Worm (Caenorhabditis elegans) whole organism, L3 larva: ENCODE data around the gene F30B5.11.

Experiments used
- ama-1 ChIP-seq: fragments of 150-350 bp; optimal IDR thresholded peaks from 2 replicates; lab custom pipeline; 2018
- egl-5 ChIP-seq: fragments of 150-350 bp; optimal IDR thresholded peaks from 2 replicates; lab custom pipeline; 2017; ENCODE audit warnings: missing biosample characterization, missing genetic modification reagents, missing genetic modification characterization, inconsistent platforms
- mdl-1 ChIP-seq: fragments of 150-350 bp; optimal IDR thresholded peaks from 2 replicates; lab custom pipeline; 2014; ENCODE audit warnings: missing biosample characterization, missing genetic modification characterization
- nhr-11 ChIP-seq: fragments of 150-350 bp; optimal IDR thresholded peaks from 2 replicates; lab custom pipeline; 2014; ENCODE audit warnings: missing biosample characterization, missing genetic modification characterization
- nhr-28 ChIP-seq: fragments of 150-350 bp; optimal IDR thresholded peaks from 2 replicates; lab custom pipeline; 2014; ENCODE audit warnings: missing biosample characterization, missing genetic modification characterization
- skn-1 ChIP-seq: fragments of 150-350 bp; optimal IDR thresholded peaks from 2 replicates; lab custom pipeline; 2014; ENCODE audit warnings: missing biosample characterization, missing genetic modification characterization
- ztf-4 ChIP-seq: fragments of 150-350 bp; optimal IDR thresholded peaks from 2 replicates; lab custom pipeline; 2014; ENCODE audit warnings: missing biosample characterization, missing genetic modification characterization

ce11 chrIV:4259433-4259832 is 39.5 kb upstream of the F30B5.11 start:
- TF ChIP-seq ama-1 (no peak), mdl-1 (tag; lab: Kevin White, UChicago) (no peak), nhr-28 (tag; lab: Kevin White, UChicago) (no peak), ztf-4 (no peak), skn-1 (tag; lab: Kevin White, UChicago) (no peak), nhr-11 (tag; lab: Kevin White, UChicago) (no peak), egl-5 (tag; lab: Kevin White, UChicago) (no peak)
